Fruit fly (Drosophila melanogaster): ENCODE measurements around the gene Eip74EF.

Gene Eip74EF

dm6 chr3L:17603528-17604414 lies 15.4 kb downstream of the Eip74EF start (continued):
- TF ChIP-seq CG1621 (tag; optimal IDR thresholded peaks at IDR 0.05) (no peak), topi (GFP tag; optimal IDR thresholded peaks at IDR 0.05) (no peak), OdsH (GFP tag; optimal IDR thresholded peaks at IDR 0.05) (peak; percentile 51), CG8632 (GFP tag; optimal IDR thresholded peaks at IDR 0.05) (no peak), CG8319 (GFP tag; optimal IDR thresholded peaks at IDR 0.05) (no peak), CG16779 (tag; optimal IDR thresholded peaks at IDR 0.05) (peak; percentile 2), Hr39 (GFP tag; optimal IDR thresholded peaks at IDR 0.05) (no peak), CG11294 (GFP tag; IDR thresholded peaks at IDR 0.05) (peak; percentile 18; the same call in 1 of the 2 replicates), esn (GFP tag; optimal IDR thresholded peaks at IDR 0.05) (no peak), fkh (GFP tag; optimal IDR thresholded peaks at IDR 0.05) (no peak), CG6792 (GFP tag; optimal IDR thresholded peaks at IDR 0.05) (no peak), achi (GFP tag; optimal IDR thresholded peaks at IDR 0.05) (peak; percentile 34)

dm6 chr3L:17596897-17597296 lies 22.2 kb downstream of the Eip74EF start:
- TF ChIP-seq CG1621 (tag; optimal IDR thresholded peaks at IDR 0.05) (no peak), pdm3 (GFP tag; optimal IDR thresholded peaks at IDR 0.05) (no peak), CG6808 (GFP tag; optimal IDR thresholded peaks at IDR 0.05) (no peak), spab (GFP tag; optimal IDR thresholded peaks at IDR 0.05) (no peak), Eip93F (GFP tag; optimal IDR thresholded peaks at IDR 0.05) (no peak), Ets96B (tag; optimal IDR thresholded peaks at IDR 0.05) (no peak), Eip75B (GFP tag; optimal IDR thresholded peaks at IDR 0.05) (no peak), Eip78C (GFP tag) (peak; percentile 3), CG6854 (GFP tag; optimal IDR thresholded peaks at IDR 0.05) (no peak), Hr39 (GFP tag; optimal IDR thresholded peaks at IDR 0.05) (no peak), CG11902 (GFP tag; optimal IDR thresholded peaks at IDR 0.05) (no peak), CG6792 (GFP tag; optimal IDR thresholded peaks at IDR 0.05) (no peak), CG8119 (GFP tag; IDR thresholded peaks at IDR 0.05) (no peak), CG3919 (GFP tag; optimal IDR thresholded peaks at IDR 0.05) (no peak), Sox15 (GFP tag; optimal IDR thresholded peaks at IDR 0.05) (no peak), ss (GFP tag; optimal IDR thresholded peaks at IDR 0.05) (no peak), CG10669 (GFP tag; optimal IDR thresholded peaks at IDR 0.05) (no peak), salr (GFP tag; optimal IDR thresholded peaks at IDR 0.05) (no peak), Lpt (GFP tag; optimal IDR thresholded peaks at IDR 0.05) (peak; percentile 30), OdsH (GFP tag; optimal IDR thresholded peaks at IDR 0.05) (no peak), CG32006 (GFP tag; optimal IDR thresholded peaks at IDR 0.05) (no peak), net (GFP tag; optimal IDR thresholded peaks at IDR 0.05) (no peak), dsx (GFP tag; optimal IDR thresholded peaks at IDR 0.05; ENCODE audit: poor library complexity, severe bottlenecking) (no peak), Hr38 (GFP tag; optimal IDR thresholded peaks at IDR 0.05) (no peak), CG8319 (GFP tag; optimal IDR thresholded peaks at IDR 0.05) (no peak), CG34406 (GFP tag; optimal IDR thresholded peaks at IDR 0.05) (no peak), Hr4 (GFP tag; optimal IDR thresholded peaks at IDR 0.05) (no peak), CG10631 (GFP tag; optimal IDR thresholded peaks at IDR 0.05) (no peak), CG11294 (GFP tag; IDR thresholded peaks at IDR 0.05) (no peak), Met (GFP tag; optimal IDR thresholded peaks at IDR 0.05) (no peak), esn (GFP tag; optimal IDR thresholded peaks at IDR 0.05) (no peak), cyc (GFP tag; optimal IDR thresholded peaks at IDR 0.05) (peak; percentile 29), fkh (GFP tag; optimal IDR thresholded peaks at IDR 0.05) (peak; percentile 38)

Measured in whole organism, prepupa.